Worm (Caenorhabditis elegans) whole organism, midembryonic: ENCODE measurements around the gene C24H10.4.

Experiments
- T22C8.4 ChIP-seq: fragments of 200-800 bp; sonication (Bioruptor generic); IDR thresholded peaks from 2 replicates; pipeline ENCODE4 v1.3.6; 2022; ENCODE audit warnings: missing genetic modification characterization, missing compliant biosample characterization
- cog-1 ChIP-seq: sonication (generic microtip); optimal IDR thresholded peaks from 2 replicates; lab custom pipeline; 2016; ENCODE audit warnings: missing genetic modification characterization, missing compliant biosample characterization
- flt-1 ChIP-seq: fragments of 200-800 bp; sonication (Bioruptor generic); IDR thresholded peaks from 2 replicates; pipeline ENCODE4 v1.3.6; 2022; ENCODE audit warnings: missing genetic modification characterization, missing compliant biosample characterization
- klf-2 ChIP-seq: fragments of 200-800 bp; sonication (Bioruptor generic); conservative IDR thresholded peaks from 2 replicates; pipeline ENCODE4 v1.3.6; 2022; ENCODE audit warnings: missing genetic modification reagents, missing genetic modification characterization, missing compliant biosample characterization
- med-1 ChIP-seq: sonication (generic microtip); optimal IDR thresholded peaks from 2 replicates; lab custom pipeline; 2017; ENCODE audit warnings: missing genetic modification characterization, mild to moderate bottlenecking, missing compliant biosample characterization, antibody characterized with exemption, missing genetic modification reagents; ENCODE audit not compliant: insufficient read depth
- ref-1 ChIP-seq: fragments of 200-800 bp; sonication (Bioruptor generic); conservative IDR thresholded peaks from 2 replicates; pipeline ENCODE4 v1.3.6; 2022; ENCODE audit warnings: missing genetic modification reagents, missing genetic modification characterization, missing compliant biosample characterization
- tab-1 ChIP-seq: fragments of 200-800 bp; sonication (Bioruptor generic); IDR thresholded peaks from 2 replicates; pipeline ENCODE4 v1.3.6; 2022; ENCODE audit warnings: missing genetic modification characterization, missing compliant biosample characterization
- ztf-23 ChIP-seq: fragments of 200-800 bp; sonication (Bioruptor generic); IDR thresholded peaks from 2 replicates; pipeline ENCODE4 v1.3.6; 2022; ENCODE audit warnings: missing genetic modification reagents, missing genetic modification characterization, missing compliant biosample characterization
- ztf-29 ChIP-seq: fragments of 200-800 bp; sonication (Bioruptor generic); IDR thresholded peaks from 2 replicates; pipeline ENCODE4 v1.3.6; 2022; ENCODE audit warnings: missing genetic modification reagents, missing genetic modification characterization, missing compliant biosample characterization

The C24H10.4 gene

DNA sequence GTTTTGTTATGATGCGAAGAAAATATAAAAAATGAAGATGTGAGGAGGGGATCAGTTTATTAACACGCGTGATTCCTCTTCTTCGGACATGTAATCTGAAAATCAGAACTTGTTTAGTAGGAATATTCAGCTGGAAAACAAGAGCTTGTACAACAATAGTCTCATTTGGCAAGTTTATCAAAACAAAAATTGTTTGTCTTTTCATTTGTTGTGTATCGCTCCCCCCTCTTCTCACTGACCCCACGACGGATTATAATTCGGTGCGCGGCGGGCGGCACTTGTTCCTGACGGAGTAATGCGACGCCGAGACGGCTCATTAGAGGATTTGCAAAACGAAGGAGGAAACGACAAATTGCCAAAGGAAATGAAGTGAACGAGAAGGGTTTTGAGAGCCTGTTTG, 25.2 kb downstream of the C24H10.4 start, which contains the start of gene ZC449.4:
ZC449.4 (minus strand) TSS at position 101 of the 400 bp plus-strand sequence.
- TF ChIP-seq flt-1 (GFP tag; lab: Robert Waterston, UW) (no peak), tab-1 (no peak), med-1 (GFP tag; lab: Kevin White, UChicago) (no peak), ztf-29 (GFP tag; lab: Robert Waterston, UW) (no peak), ztf-23 (no peak), cog-1 (peak; percentile 18), klf-2 (GFP tag; lab: Robert Waterston, UW) (no peak), T22C8.4 (GFP tag; lab: Robert Waterston, UW) (no peak)

DNA sequence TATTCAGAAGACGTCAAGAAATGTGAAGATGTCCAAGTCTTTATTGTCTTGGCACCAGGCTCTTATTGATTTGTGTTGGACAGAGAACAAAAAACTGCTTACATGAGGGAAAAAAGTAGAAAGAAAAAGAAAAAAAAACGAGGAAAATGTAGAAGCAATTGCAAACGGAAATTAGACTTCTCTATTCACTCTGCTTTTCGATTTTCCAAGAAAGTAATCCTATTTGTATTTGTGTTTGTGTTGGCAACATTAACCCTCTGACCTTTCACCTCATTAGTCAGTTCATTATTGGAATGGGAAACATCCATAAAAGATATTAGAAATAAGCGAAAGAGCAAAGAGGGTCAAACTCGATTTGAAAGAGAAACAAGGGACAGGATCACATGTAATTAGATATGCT, 27.3 kb downstream of the C24H10.4 start:
- TF ChIP-seq cog-1 (no peak), ref-1 (GFP tag; lab: Robert Waterston, UW) (no peak), ztf-29 (GFP tag; lab: Robert Waterston, UW) (no peak), tab-1 (no peak)

DNA sequence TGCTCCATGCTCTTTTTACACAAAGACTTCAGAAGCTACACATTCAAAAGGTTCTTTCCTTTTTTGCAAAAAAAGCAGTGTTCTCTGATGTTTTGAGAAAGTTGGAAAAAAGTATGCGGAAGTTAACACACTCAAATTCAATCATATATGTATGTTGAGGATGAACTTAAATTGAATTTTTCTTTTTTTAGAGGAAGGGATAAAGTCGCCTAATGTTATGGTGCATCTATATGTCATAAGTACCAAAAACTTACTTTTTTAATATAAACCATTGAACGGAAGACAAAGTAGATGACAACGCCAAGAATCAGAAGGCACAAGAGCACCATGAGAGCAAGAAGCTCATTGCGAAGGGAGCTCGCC, 30.5 kb downstream of the C24H10.4 start:
- no peak for TF ChIP-seq ztf-29 (GFP tag; lab: Robert Waterston, UW)
- no peak for TF ChIP-seq ztf-23
- no peak for TF ChIP-seq klf-2 (GFP tag; lab: Robert Waterston, UW)
- no peak for TF ChIP-seq flt-1 (GFP tag; lab: Robert Waterston, UW)
- TF ChIP-seq cog-1, result no peak
- TF ChIP-seq T22C8.4 (GFP tag; lab: Robert Waterston, UW), result no peak
- TF ChIP-seq ref-1 (GFP tag; lab: Robert Waterston, UW), result no peak
- no peak for TF ChIP-seq med-1 (GFP tag; lab: Kevin White, UChicago)
- TF ChIP-seq tab-1, result no peak

DNA sequence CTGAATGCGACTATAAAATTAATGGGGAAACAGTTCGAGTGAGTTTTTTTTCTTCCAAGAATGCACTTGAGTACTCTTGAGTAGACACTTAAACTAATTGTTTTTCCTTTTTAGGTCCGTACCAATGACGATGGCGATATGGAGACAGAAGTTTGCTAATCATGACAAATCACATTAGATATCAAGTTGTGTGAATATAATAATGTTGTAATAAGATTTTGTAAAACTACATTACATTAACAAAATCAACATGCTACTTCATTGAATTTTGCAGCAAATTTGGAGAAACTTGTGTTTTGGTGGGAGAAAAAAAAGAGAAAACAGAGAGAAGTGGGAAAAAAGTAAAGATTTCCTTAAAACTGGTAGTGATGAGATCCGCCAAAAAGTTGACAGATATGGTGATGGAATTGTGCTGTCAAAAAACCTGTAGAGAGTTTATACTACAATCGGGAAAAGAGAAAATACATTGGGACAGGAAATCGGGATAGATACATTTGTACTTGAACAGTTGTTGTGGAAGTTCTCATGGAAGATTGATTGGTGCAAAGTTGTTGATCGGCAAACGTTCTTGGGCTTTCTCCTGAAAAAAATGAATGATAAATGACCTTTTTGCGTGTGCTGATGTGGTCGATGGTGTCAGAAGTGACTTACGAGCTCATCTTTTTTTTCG, 31.0 kb downstream of the C24H10.4 start:
- TF ChIP-seq T22C8.4 (GFP tag; lab: Robert Waterston, UW) (no peak), klf-2 (GFP tag; lab: Robert Waterston, UW) (no peak), ref-1 (GFP tag; lab: Robert Waterston, UW) (no peak), ztf-29 (GFP tag; lab: Robert Waterston, UW) (no peak), ztf-23 (no peak), tab-1 (no peak), cog-1 (no peak), flt-1 (GFP tag; lab: Robert Waterston, UW) (no peak)

DNA sequence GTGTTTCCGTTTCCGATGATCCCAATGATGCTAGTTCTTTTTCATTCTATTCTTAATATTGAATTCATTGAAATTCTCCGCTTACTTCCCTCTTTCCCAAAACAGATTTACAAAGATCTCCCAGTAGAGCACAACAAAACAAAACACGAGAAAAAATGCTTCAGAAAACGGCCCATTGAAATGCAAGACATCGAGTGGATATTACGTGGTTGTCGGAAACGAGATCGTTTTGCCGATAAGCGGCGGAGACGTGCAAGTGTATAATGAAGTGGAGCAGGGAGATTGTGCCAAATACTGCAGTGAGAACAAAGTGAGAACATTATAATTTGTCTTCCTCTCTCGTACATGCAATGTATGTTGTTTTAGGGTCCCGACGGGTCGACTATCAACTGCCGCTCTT, 32.6 kb downstream of the C24H10.4 start:
- TF ChIP-seq ztf-29 (GFP tag; lab: Robert Waterston, UW) (no peak), med-1 (GFP tag; lab: Kevin White, UChicago) (no peak), cog-1 (no peak), T22C8.4 (GFP tag; lab: Robert Waterston, UW) (no peak), flt-1 (GFP tag; lab: Robert Waterston, UW) (no peak), tab-1 (no peak), klf-2 (GFP tag; lab: Robert Waterston, UW) (no peak), ztf-23 (no peak), ref-1 (GFP tag; lab: Robert Waterston, UW) (no peak)

DNA sequence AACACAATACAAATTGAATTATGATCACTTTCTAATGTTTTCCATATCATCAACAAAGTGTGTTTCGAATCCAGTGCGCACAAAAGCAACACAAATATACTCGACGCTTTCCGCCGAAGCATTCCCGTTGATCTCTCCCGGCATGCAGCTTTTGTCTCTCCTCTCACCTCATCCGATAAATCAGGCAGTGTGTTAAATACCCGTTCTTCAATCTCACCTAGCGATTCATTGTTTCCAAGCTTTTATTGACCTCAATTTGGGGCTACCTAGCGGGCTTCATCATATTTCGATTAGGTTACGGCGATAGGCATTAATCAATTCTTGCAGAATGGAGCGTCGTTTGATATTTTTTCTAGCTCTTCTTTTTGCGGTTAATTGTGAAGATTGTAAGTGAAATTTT, 34.8 kb downstream of the C24H10.4 start, which contains the start of gene ZC449.1:
ZC449.1 (plus strand) TSS at position 121 of the 400 bp plus-strand sequence.
- TF ChIP-seq klf-2 (GFP tag; lab: Robert Waterston, UW) (no peak), T22C8.4 (GFP tag; lab: Robert Waterston, UW) (no peak), ref-1 (GFP tag; lab: Robert Waterston, UW) (no peak), ztf-23 (no peak), tab-1 (no peak), ztf-29 (GFP tag; lab: Robert Waterston, UW) (no peak), cog-1 (no peak), flt-1 (GFP tag; lab: Robert Waterston, UW) (no peak), med-1 (GFP tag; lab: Kevin White, UChicago) (no peak)

DNA sequence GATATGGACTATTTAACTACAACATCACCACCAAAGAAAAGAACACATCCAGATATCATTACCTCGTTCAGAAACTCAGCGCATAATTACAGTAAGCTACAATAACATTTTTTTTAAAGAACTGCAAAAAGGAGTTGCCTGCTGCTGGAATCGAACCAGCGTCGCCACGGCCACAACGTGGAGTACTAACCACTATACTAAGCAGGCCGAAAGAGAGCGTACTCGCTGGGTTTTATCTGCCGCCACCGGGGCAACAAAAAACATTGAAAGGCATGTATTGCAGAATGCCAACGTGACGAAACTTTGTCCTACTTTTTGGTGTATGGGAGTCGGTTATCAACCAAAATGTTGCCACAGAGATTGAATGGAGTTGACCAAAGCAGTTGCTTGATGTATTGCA, 36.4 kb downstream of the C24H10.4 start:
- TF ChIP-seq cog-1, result no peak
- TF ChIP-seq ref-1 (GFP tag; lab: Robert Waterston, UW), result peak; percentile 61
- peak; percentile 36; the same call in 1 of the 2 replicates for TF ChIP-seq T22C8.4 (GFP tag; lab: Robert Waterston, UW)
- TF ChIP-seq klf-2 (GFP tag; lab: Robert Waterston, UW), result peak; percentile 73; the same call in 1 of the 2 replicates
- TF ChIP-seq tab-1, result peak; percentile 82
- TF ChIP-seq flt-1 (GFP tag; lab: Robert Waterston, UW), result peak; percentile 89
- TF ChIP-seq med-1 (GFP tag; lab: Kevin White, UChicago), result no peak
- peak; percentile 71; the same call in 1 of the 2 replicates for TF ChIP-seq ztf-29 (GFP tag; lab: Robert Waterston, UW)
- TF ChIP-seq ztf-23, result peak; percentile 82

DNA sequence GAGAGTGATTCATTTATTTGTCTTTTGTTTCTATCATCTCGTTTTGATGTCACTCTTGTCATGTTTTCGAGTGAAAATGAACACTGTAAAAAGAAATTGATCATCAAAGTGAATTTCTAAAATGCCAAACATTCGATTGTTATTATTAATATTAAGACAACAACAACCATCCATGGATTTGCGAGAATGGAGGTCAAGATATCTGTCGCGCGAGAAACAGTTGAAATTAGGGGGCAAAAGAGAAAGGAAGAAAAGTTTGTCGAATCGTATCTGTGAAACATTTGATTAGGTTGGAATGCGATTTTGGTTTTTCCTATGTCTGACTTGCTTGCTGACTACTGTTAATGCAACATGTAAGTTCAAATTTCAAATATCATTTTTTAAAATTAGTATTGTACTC, 38.1 kb downstream of the C24H10.4 start, which contains the start of gene ZC449.2:
ZC449.2 (plus strand) TSS at position 290 of the 400 bp plus-strand sequence.
- no peak for TF ChIP-seq tab-1
- TF ChIP-seq klf-2 (GFP tag; lab: Robert Waterston, UW), result no peak
- TF ChIP-seq ztf-29 (GFP tag; lab: Robert Waterston, UW), result no peak
- TF ChIP-seq ztf-23, result no peak
- TF ChIP-seq flt-1 (GFP tag; lab: Robert Waterston, UW), result no peak
- TF ChIP-seq ref-1 (GFP tag; lab: Robert Waterston, UW), result no peak
- TF ChIP-seq cog-1, result no peak
- no peak for TF ChIP-seq med-1 (GFP tag; lab: Kevin White, UChicago)
- no peak for TF ChIP-seq T22C8.4 (GFP tag; lab: Robert Waterston, UW)

DNA sequence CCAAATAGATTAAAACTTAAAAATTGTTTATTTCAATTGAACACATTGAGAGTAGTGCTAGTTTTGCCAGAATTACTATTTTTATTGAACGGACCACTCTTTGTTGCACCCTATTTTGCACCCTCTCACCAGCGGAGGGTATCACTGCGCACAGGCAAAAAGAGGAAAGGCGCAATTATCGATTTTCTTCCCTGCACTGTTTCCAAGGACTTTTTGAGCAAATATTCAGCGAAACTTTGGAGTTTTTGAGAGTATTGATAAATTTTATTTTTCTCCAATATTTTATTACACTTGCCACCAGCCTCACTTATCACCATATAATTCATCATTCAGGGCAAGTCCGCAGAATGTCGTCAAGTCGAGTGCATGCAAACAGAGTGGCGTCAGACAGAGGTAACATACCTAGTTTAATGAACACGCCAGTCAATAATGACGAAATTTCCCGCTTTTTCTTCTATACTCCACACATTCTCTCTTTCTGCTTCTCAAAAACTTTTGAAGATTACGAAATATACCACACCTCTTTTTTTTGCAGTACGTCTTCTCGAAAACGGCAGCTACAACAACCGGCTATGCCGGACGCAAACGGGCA, 40.9 kb downstream of the C24H10.4 start:
- no peak for TF ChIP-seq ztf-29 (GFP tag; lab: Robert Waterston, UW)
- TF ChIP-seq klf-2 (GFP tag; lab: Robert Waterston, UW), result no peak
- peak; percentile 74; the same call in 1 of the 2 replicates for TF ChIP-seq T22C8.4 (GFP tag; lab: Robert Waterston, UW)
